Worm (Caenorhabditis elegans) whole organism, L4 larva: ENCODE results near the gene T07A9.15.

Source experiments
- F37D6.2 ChIP-seq: sonication (generic microtip); optimal IDR thresholded peaks from 2 replicates; lab custom pipeline; 2016; ENCODE audit warnings: mild to moderate bottlenecking, missing genetic modification characterization, missing compliant biosample characterization
- T20F7.1 ChIP-seq: fragments of 200-800 bp; sonication (Bioruptor generic); optimal IDR thresholded peaks from 2 replicates; lab custom pipeline; 2018; ENCODE audit warnings: mild to moderate bottlenecking, missing genetic modification characterization, missing compliant biosample characterization
- Y5F2A.4 ChIP-seq: fragments of 200-800 bp; sonication (Bioruptor generic); optimal IDR thresholded peaks from 2 replicates; lab custom pipeline; 2018; ENCODE audit warnings: mild to moderate bottlenecking, missing genetic modification characterization, missing compliant biosample characterization
- aha-1 ChIP-seq: fragments of 150-350 bp; peaks from one replicate; lab custom pipeline; 2014; ENCODE audit warnings: missing biosample characterization, missing genetic modification characterization
- ama-1 ChIP-seq: fragments of 150-350 bp; optimal IDR thresholded peaks from 2 replicates; lab custom pipeline; 2014; ENCODE audit warnings: inconsistent platforms, mixed read lengths
- arid-1 ChIP-seq: fragments of 200-800 bp; sonication (Bioruptor generic); conservative IDR thresholded peaks from 2 replicates; pipeline ENCODE4 v1.3.6; 2022; ENCODE audit warnings: missing genetic modification reagents, missing genetic modification characterization, missing compliant biosample characterization
- attf-4 ChIP-seq: sonication (generic microtip); optimal IDR thresholded peaks from 3 replicates; lab custom pipeline; 2017; ENCODE audit warnings: missing biosample characterization, missing genetic modification characterization
- ceh-20 ChIP-seq: fragments of 200-800 bp; sonication (Bioruptor generic); IDR thresholded peaks from 2 replicates; pipeline ENCODE4 v1.3.6; 2022; ENCODE audit warnings: missing genetic modification reagents, missing genetic modification characterization, missing compliant biosample characterization
- ceh-44 ChIP-seq: fragments of 200-800 bp; sonication (Bioruptor generic); IDR thresholded peaks from 2 replicates; pipeline ENCODE4 v1.3.6; 2022; ENCODE audit warnings: missing genetic modification reagents, missing genetic modification characterization, missing compliant biosample characterization
- ceh-62 ChIP-seq: sonication (generic microtip); optimal IDR thresholded peaks from 2 replicates; lab custom pipeline; 2017; ENCODE audit warnings: missing biosample characterization, missing genetic modification characterization
- ceh-82 ChIP-seq: sonication (generic microtip); optimal IDR thresholded peaks from 2 replicates; lab custom pipeline; 2017; ENCODE audit warnings: missing biosample characterization, missing genetic modification characterization
- daf-12 ChIP-seq: fragments of 150-350 bp; optimal IDR thresholded peaks from 2 replicates; lab custom pipeline; 2014; ENCODE audit warnings: missing biosample characterization, missing genetic modification reagents, missing genetic modification characterization
- daf-16 ChIP-seq, 3 experiments: sonication (generic microtip); optimal IDR thresholded peaks; 2 replicates each; lab custom pipeline; 2016 to 2017; ENCODE audit warnings: missing genetic modification characterization in 3 of 3, missing genetic modification reagents in 3 of 3, mild to moderate bottlenecking in 2 of 3, missing compliant biosample characterization in 2 of 3, missing biosample characterization in 1 of 3, moderate library complexity in 1 of 3
- daf-8 ChIP-seq: fragments of 200-800 bp; sonication (Bioruptor generic); IDR thresholded peaks from 2 replicates; pipeline ENCODE4 v1.3.6; 2022; ENCODE audit warnings: missing genetic modification characterization, missing compliant biosample characterization
- dmd-6 ChIP-seq: fragments of 200-800 bp; sonication (Bioruptor generic); IDR thresholded peaks from 2 replicates; pipeline ENCODE4 v1.3.6; 2022; ENCODE audit warnings: missing genetic modification reagents, missing genetic modification characterization, missing compliant biosample characterization
- dmd-8 ChIP-seq: fragments of 200-800 bp; sonication (Bioruptor generic); IDR thresholded peaks from 2 replicates; pipeline ENCODE4 v1.3.6; 2022; ENCODE audit warnings: missing genetic modification characterization, missing compliant biosample characterization
- dmd-9 ChIP-seq: fragments of 200-800 bp; sonication (Bioruptor generic); IDR thresholded peaks from 2 replicates; pipeline ENCODE4 v1.3.6; 2022; ENCODE audit warnings: missing genetic modification reagents, missing genetic modification characterization, missing compliant biosample characterization
- egl-27 ChIP-seq: sonication (generic microtip); optimal IDR thresholded peaks from 3 replicates; lab custom pipeline; 2017; ENCODE audit warnings: missing biosample characterization, missing genetic modification reagents, missing genetic modification characterization
- fkh-10 ChIP-seq: fragments of 150-350 bp; optimal IDR thresholded peaks from 2 replicates; lab custom pipeline; 2014; ENCODE audit warnings: missing biosample characterization, missing genetic modification reagents, missing genetic modification characterization
- gei-8 ChIP-seq: fragments of 200-800 bp; sonication (Bioruptor generic); optimal IDR thresholded peaks from 2 replicates; lab custom pipeline; 2018; ENCODE audit warnings: mild to moderate bottlenecking, missing genetic modification characterization, missing compliant biosample characterization
- hif-1 ChIP-seq, 2 experiments: sonication (generic microtip); optimal IDR thresholded peaks; 2 replicates each; lab custom pipeline; 2016 to 2017; ENCODE audit warnings: missing compliant biosample characterization in 2 of 2, missing genetic modification characterization in 2 of 2, missing genetic modification reagents in 2 of 2, missing genotype in 2 of 2, mild to moderate bottlenecking in 1 of 2
- hlh-11 ChIP-seq: fragments of 200-800 bp; sonication (Bioruptor generic); optimal IDR thresholded peaks from 2 replicates; lab custom pipeline; 2018; ENCODE audit warnings: mild to moderate bottlenecking, missing genetic modification characterization, missing compliant biosample characterization
- hmg-1.1 ChIP-seq: fragments of 200-800 bp; sonication (Bioruptor generic); IDR thresholded peaks from 2 replicates; pipeline ENCODE4 v1.3.6; 2022; ENCODE audit warnings: missing genetic modification reagents, missing genetic modification characterization, missing compliant biosample characterization
- lin-1 ChIP-seq: fragments of 200-800 bp; sonication (Bioruptor generic); IDR thresholded peaks from 2 replicates; pipeline ENCODE4 v1.3.6; 2022; ENCODE audit warnings: missing genetic modification reagents, missing genetic modification characterization, missing compliant biosample characterization
- lin-29 ChIP-seq: fragments of 200-800 bp; sonication (Bioruptor generic); IDR thresholded peaks from 2 replicates; pipeline ENCODE4 v1.3.6; 2022; ENCODE audit warnings: missing genetic modification reagents, missing genetic modification characterization, missing compliant biosample characterization
- lin-38 ChIP-seq: fragments of 200-800 bp; sonication (Bioruptor generic); IDR thresholded peaks from 2 replicates; pipeline ENCODE4 v1.3.6; 2022; ENCODE audit warnings: missing genetic modification reagents, missing genetic modification characterization, missing compliant biosample characterization
- lsy-2 ChIP-seq, 2 experiments: fragments of 150-350 bp in 1 of 2; sonication (generic microtip) in 1 of 2; optimal IDR thresholded peaks; 2 replicates each; lab custom pipeline; 2014 to 2017; ENCODE audit warnings: missing biosample characterization in 2 of 2, missing genetic modification characterization in 2 of 2
- mdl-1 ChIP-seq, 2 experiments: fragments of 150-350 bp in 1 of 2; sonication (generic microtip) in 1 of 2; optimal IDR thresholded peaks; 2 replicates each; lab custom pipeline; 2014 to 2017; ENCODE audit warnings: missing biosample characterization in 2 of 2, missing genetic modification characterization in 2 of 2
- mep-1 ChIP-seq: fragments of 150-350 bp; sonication (generic microtip); optimal IDR thresholded peaks from 3 replicates; lab custom pipeline; 2014; ENCODE audit warnings: missing biosample characterization, missing genetic modification characterization
- mxl-2 ChIP-seq: fragments of 200-800 bp; sonication (Bioruptor generic); conservative IDR thresholded peaks from 2 replicates; pipeline ENCODE4 v1.3.6; 2022; ENCODE audit warnings: missing genetic modification reagents, missing genetic modification characterization, missing compliant biosample characterization
- nhr-10 ChIP-seq: fragments of 150-350 bp; optimal IDR thresholded peaks from 2 replicates; lab custom pipeline; 2014; ENCODE audit warnings: missing biosample characterization, missing genetic modification characterization
- nhr-102 ChIP-seq: sonication (generic microtip); optimal IDR thresholded peaks from 2 replicates; lab custom pipeline; 2016; ENCODE audit warnings: mild to moderate bottlenecking, missing genetic modification characterization, moderate library complexity, missing compliant biosample characterization
- nhr-11 ChIP-seq: fragments of 150-350 bp; optimal IDR thresholded peaks from 2 replicates; lab custom pipeline; 2014; ENCODE audit warnings: missing biosample characterization, missing genetic modification characterization
- nhr-28 ChIP-seq: fragments of 150-350 bp; optimal IDR thresholded peaks from 2 replicates; lab custom pipeline; 2014; ENCODE audit warnings: missing biosample characterization, missing genetic modification characterization
- nhr-48 ChIP-seq: sonication (generic microtip); optimal IDR thresholded peaks from 2 replicates; lab custom pipeline; 2016; ENCODE audit warnings: mild to moderate bottlenecking, missing genetic modification characterization, missing compliant biosample characterization
- nhr-6 ChIP-seq: fragments of 150-350 bp; optimal IDR thresholded peaks from 2 replicates; lab custom pipeline; 2014; ENCODE audit warnings: missing biosample characterization, missing genetic modification characterization
- nhr-76 ChIP-seq: fragments of 150-350 bp; optimal IDR thresholded peaks from 2 replicates; lab custom pipeline; 2014; ENCODE audit warnings: missing biosample characterization, missing genetic modification characterization
- nhr-77 ChIP-seq: fragments of 150-350 bp; optimal IDR thresholded peaks from 2 replicates; lab custom pipeline; 2014; ENCODE audit warnings: missing biosample characterization, missing genetic modification characterization
- rbr-2 ChIP-seq: sonication (generic microtip); optimal IDR thresholded peaks from 2 replicates; lab custom pipeline; 2016; ENCODE audit warnings: missing genotype, missing genetic modification characterization, missing compliant biosample characterization
- sdz-12 ChIP-seq: fragments of 200-800 bp; sonication (Bioruptor generic); optimal IDR thresholded peaks from 2 replicates; lab custom pipeline; 2018; ENCODE audit warnings: mild to moderate bottlenecking, missing genetic modification characterization, missing compliant biosample characterization
- set-16 ChIP-seq: fragments of 200-800 bp; sonication (Bioruptor generic); IDR thresholded peaks from 2 replicates; pipeline ENCODE4 v1.3.6; 2022; ENCODE audit warnings: missing genetic modification reagents, missing genetic modification characterization, missing compliant biosample characterization
- spr-1 ChIP-seq: sonication (generic microtip); optimal IDR thresholded peaks from 2 replicates; lab custom pipeline; 2016; ENCODE audit warnings: mild to moderate bottlenecking, missing genetic modification characterization, missing compliant biosample characterization
- unc-130 ChIP-seq: sonication (generic microtip); optimal IDR thresholded peaks from 2 replicates; lab custom pipeline; 2016; ENCODE audit warnings: missing genetic modification reagents, missing genetic modification characterization, missing compliant biosample characterization
- unc-39 ChIP-seq: sonication (generic microtip); optimal IDR thresholded peaks from 2 replicates; lab custom pipeline; 2017; ENCODE audit warnings: missing biosample characterization, missing genetic modification characterization
- unc-62 ChIP-seq, 3 experiments: fragments of 150-350 bp in 1 of 3; sonication (generic microtip); optimal IDR thresholded peaks in 2 of 3; peaks in 1 of 3; 1 replicate in 1 of 3; 2 replicates in 2 of 3; lab custom pipeline; 2014 to 2017; ENCODE audit warnings: missing biosample characterization in 3 of 3, missing genetic modification characterization in 3 of 3, missing genetic modification reagents in 3 of 3, missing genotype in 1 of 3
- vab-7 ChIP-seq: fragments of 200-800 bp; sonication (Bioruptor generic); IDR thresholded peaks from 2 replicates; pipeline ENCODE4 v1.3.6; 2022; ENCODE audit warnings: missing genetic modification reagents, missing genetic modification characterization, missing compliant biosample characterization
- zfp-2 ChIP-seq: sonication (generic microtip); optimal IDR thresholded peaks from 2 replicates; lab custom pipeline; 2016; ENCODE audit warnings: mild to moderate bottlenecking, missing genetic modification characterization, missing compliant biosample characterization
- zfp-3 ChIP-seq: fragments of 200-800 bp; sonication (Bioruptor generic); conservative IDR thresholded peaks from 2 replicates; pipeline ENCODE4 v1.3.6; 2022; ENCODE audit warnings: missing genetic modification reagents, missing genetic modification characterization, missing compliant biosample characterization
- zip-11 ChIP-seq: fragments of 200-800 bp; sonication (Bioruptor generic); IDR thresholded peaks from 2 replicates; pipeline ENCODE4 v1.3.6; 2022; ENCODE audit warnings: missing genetic modification characterization, missing compliant biosample characterization
- ztf-7 ChIP-seq: fragments of 150-350 bp; optimal IDR thresholded peaks from 2 replicates; lab custom pipeline; 2014; ENCODE audit warnings: missing biosample characterization, missing genetic modification characterization

Gene T07A9.15

DNA sequence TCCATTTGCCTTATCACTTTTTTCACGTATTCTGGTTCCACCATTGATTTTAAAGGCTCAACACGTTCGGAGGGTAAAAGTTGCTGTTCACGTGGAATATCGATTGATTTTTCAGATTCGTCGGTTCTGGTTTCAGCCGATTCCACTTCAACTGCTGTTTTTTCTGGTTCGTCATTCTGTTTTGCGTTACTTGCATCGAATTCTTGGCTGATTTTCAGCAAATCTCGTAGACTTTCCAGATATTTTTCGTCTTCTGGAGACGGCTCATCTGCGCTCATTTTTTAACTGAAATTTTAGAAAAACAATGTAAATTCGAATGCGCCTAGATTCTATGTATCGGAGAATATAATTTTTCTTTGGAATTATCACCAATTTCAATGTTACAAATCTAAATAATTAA is 26.3 kb upstream of the T07A9.15 start, which contains the start of gene eri-1 (continued):
- TF ChIP-seq unc-62 (GFP tag; optimal IDR thresholded peaks at IDR 0.05 in 1 of 2; lab: Kevin White, UChicago) (no peak), unc-62 (tag; optimal IDR thresholded peaks at IDR 0.05; lab: Kevin White, UChicago) (no peak), ceh-44 (GFP tag; lab: Robert Waterston, UW) (no peak), Y5F2A.4 (GFP tag; lab: Kevin White, UChicago) (no peak), rbr-2 (tag; lab: Kevin White, UChicago) (no peak), arid-1 (GFP tag; lab: Robert Waterston, UW) (no peak), daf-12 (tag; lab: Kevin White, UChicago) (no peak), F37D6.2 (no peak), attf-4 (tag; lab: Kevin White, UChicago) (no peak), egl-27 (tag; lab: Kevin White, UChicago) (no peak), spr-1 (no peak), mxl-2 (GFP tag; lab: Robert Waterston, UW) (no peak), dmd-6 (GFP tag; lab: Robert Waterston, UW) (no peak), aha-1 (peak; percentile 13), sdz-12 (GFP tag; lab: Kevin White, UChicago) (no peak), fkh-10 (GFP tag; lab: Kevin White, UChicago) (no peak), set-16 (GFP tag; lab: Robert Waterston, UW) (no peak), ceh-82 (tag; lab: Kevin White, UChicago) (no peak), vab-7 (no peak), ama-1 (lab: Kevin White, UChicago) (peak; percentile 6), daf-8 (GFP tag; lab: Robert Waterston, UW) (no peak), nhr-6 (tag; lab: Kevin White, UChicago) (no peak), dmd-8 (GFP tag; lab: Robert Waterston, UW) (no peak), nhr-76 (tag; lab: Kevin White, UChicago) (no peak), T20F7.1 (no peak), ceh-62 (tag; lab: Kevin White, UChicago) (no peak), mep-1 (tag; lab: Kevin White, UChicago) (no peak), dmd-9 (GFP tag; lab: Robert Waterston, UW) (no peak), lin-29 (no peak)

DNA sequence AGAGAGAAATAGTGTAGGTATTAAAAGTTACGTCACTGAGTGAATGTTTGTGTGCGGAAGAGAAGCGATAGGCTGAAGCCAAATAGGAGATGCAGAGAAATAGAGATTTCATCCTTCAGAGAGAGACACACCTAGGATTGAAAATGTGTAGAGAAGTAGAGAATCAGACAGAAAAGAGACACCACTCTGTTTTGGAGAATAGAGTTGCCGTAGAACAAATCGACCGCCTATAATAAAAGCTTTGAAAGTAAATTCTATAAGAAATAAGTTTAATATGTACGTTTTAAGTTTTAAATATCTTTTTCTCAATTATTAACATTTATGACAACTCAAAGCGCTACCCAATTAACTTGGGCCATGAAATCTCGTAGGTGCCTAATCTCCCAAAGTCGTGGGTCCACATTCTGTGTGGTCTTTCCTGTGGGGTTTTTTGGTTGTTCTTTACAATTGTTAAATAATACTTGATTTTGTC is 17.1 kb upstream of the T07A9.15 start, which contains the start of gene T07A9.12:
T07A9.12 (plus strand) TSS at position 448 of the 472 bp plus-strand sequence.
- peak; percentile 63 for TF ChIP-seq ztf-7
- no peak for TF ChIP-seq zip-11 (GFP tag; lab: Robert Waterston, UW)
- TF ChIP-seq T20F7.1, result peak; percentile 47
- peak; percentile 67 for TF ChIP-seq rbr-2 (tag; lab: Kevin White, UChicago)
- no peak for TF ChIP-seq Y5F2A.4 (GFP tag; lab: Kevin White, UChicago)
- TF ChIP-seq hlh-11 (tag; lab: Kevin White, UChicago), result peak; percentile 80
- 0 out of 2 replicates have a peak, but pooled peaks have one; percentile 11 for TF ChIP-seq lin-1 (GFP tag; lab: Robert Waterston, UW)
- TF ChIP-seq F37D6.2, result peak; percentile 12
- TF ChIP-seq lin-29, result no peak
- no peak for TF ChIP-seq gei-8 (GFP tag; lab: Kevin White, UChicago)
- peak; percentile 43 for TF ChIP-seq nhr-48 (tag; lab: Kevin White, UChicago)
- peak; percentile 38 to 48 for TF ChIP-seq mdl-1 (tag; optimal IDR thresholded peaks at IDR 0.05; lab: Kevin White, UChicago)
- peak in 1 of 2 experiments; percentile 78 for TF ChIP-seq hif-1 (tag; optimal IDR thresholded peaks at IDR 0.05; lab: Kevin White, UChicago)
- TF ChIP-seq daf-16 (GFP tag; optimal IDR thresholded peaks at IDR 0.05; lab: Kevin White, UChicago), result no peak
- TF ChIP-seq daf-16 (tag; optimal IDR thresholded peaks at IDR 0.05; lab: Kevin White, UChicago), result peak; percentile 42
- TF ChIP-seq nhr-102, result peak; percentile 4
- TF ChIP-seq zfp-3 (GFP tag; lab: Robert Waterston, UW), result no peak
- no peak for TF ChIP-seq unc-39 (tag; lab: Kevin White, UChicago)
- TF ChIP-seq lin-38 (GFP tag; lab: Robert Waterston, UW), result peak; percentile 57
- TF ChIP-seq fkh-10 (GFP tag; lab: Kevin White, UChicago), result peak; percentile 58
- TF ChIP-seq unc-130 (GFP tag; lab: Kevin White, UChicago), result peak; percentile 3
- TF ChIP-seq nhr-10 (tag; lab: Kevin White, UChicago), result no peak
- no peak for TF ChIP-seq zfp-2 (tag; lab: Kevin White, UChicago)
- peak; percentile 85 for TF ChIP-seq hmg-1.1 (GFP tag; lab: Robert Waterston, UW)
- TF ChIP-seq lsy-2 (tag; optimal IDR thresholded peaks at IDR 0.05; lab: Kevin White, UChicago), result peak; percentile 37 to 79
- peak; percentile 73 for TF ChIP-seq nhr-11 (tag; lab: Kevin White, UChicago)
- no peak for TF ChIP-seq daf-8 (GFP tag; lab: Robert Waterston, UW)
- peak; percentile 79 for TF ChIP-seq nhr-28 (tag; lab: Kevin White, UChicago)
- no peak for TF ChIP-seq ceh-20
- peak; percentile 28 for TF ChIP-seq nhr-77 (tag; lab: Kevin White, UChicago)
